Worm (Caenorhabditis elegans) whole organism, L4 larva: ENCODE measurements around the gene Y54G11A.1.
A peak's percentile ranks its signal among the peaks of the same experiment; 100 is the strongest.
"Not testable (repeated sequence)": the region's sequence is repeated elsewhere in the genome, so short reads cannot be mapped to it uniquely, and the experiment has no call there.

Source experiments
- F26F4.8 ChIP-seq: fragments of 200-800 bp; sonication (Bioruptor generic); conservative IDR thresholded peaks from 2 replicates; pipeline ENCODE4 v1.3.6; 2022; ENCODE audit warnings: missing genetic modification characterization, missing compliant biosample characterization
- F49E8.2 ChIP-seq: sonication (generic microtip); optimal IDR thresholded peaks from 2 replicates; lab custom pipeline; 2016; ENCODE audit warnings: missing compliant biosample characterization, mild to moderate bottlenecking, missing genetic modification characterization, borderline replicate concordance
- R02D3.7 ChIP-seq: fragments of 150-350 bp; sonication (generic microtip); optimal IDR thresholded peaks from 3 replicates; lab custom pipeline; 2014; ENCODE audit warnings: missing biosample characterization, missing genetic modification characterization
- Y105C5A.15 ChIP-seq: fragments of 200-800 bp; sonication (Bioruptor generic); IDR thresholded peaks from 2 replicates; pipeline ENCODE4 v1.3.6; 2022; ENCODE audit warnings: missing genetic modification characterization, missing compliant biosample characterization
- Y5F2A.4 ChIP-seq: fragments of 200-800 bp; sonication (Bioruptor generic); optimal IDR thresholded peaks from 2 replicates; lab custom pipeline; 2018; ENCODE audit warnings: mild to moderate bottlenecking, missing genetic modification characterization, missing compliant biosample characterization
- ZK337.2 ChIP-seq: fragments of 200-800 bp; sonication (Bioruptor generic); IDR thresholded peaks from 2 replicates; pipeline ENCODE4 v1.3.6; 2022; ENCODE audit warnings: missing genetic modification reagents, missing genetic modification characterization, missing compliant biosample characterization
- aha-1 ChIP-seq: fragments of 150-350 bp; peaks from one replicate; lab custom pipeline; 2014; ENCODE audit warnings: missing biosample characterization, missing genetic modification characterization
- aly-2 ChIP-seq: sonication (generic microtip); optimal IDR thresholded peaks from 2 replicates; lab custom pipeline; 2018; ENCODE audit warnings: missing biosample characterization, missing genetic modification characterization
- ceh-28 ChIP-seq: fragments of 150-350 bp; optimal IDR thresholded peaks from 2 replicates; lab custom pipeline; 2014; ENCODE audit warnings: missing biosample characterization, missing genetic modification reagents, missing genetic modification characterization
- ceh-44 ChIP-seq: fragments of 200-800 bp; sonication (Bioruptor generic); IDR thresholded peaks from 2 replicates; pipeline ENCODE4 v1.3.6; 2022; ENCODE audit warnings: missing genetic modification reagents, missing genetic modification characterization, missing compliant biosample characterization
- ctbp-1 ChIP-seq: fragments of 200-800 bp; sonication (Bioruptor generic); IDR thresholded peaks from 2 replicates; pipeline ENCODE4 v1.3.6; 2022; ENCODE audit warnings: missing genetic modification reagents, missing genetic modification characterization, missing compliant biosample characterization
- daf-12 ChIP-seq: fragments of 150-350 bp; optimal IDR thresholded peaks from 2 replicates; lab custom pipeline; 2014; ENCODE audit warnings: missing biosample characterization, missing genetic modification reagents, missing genetic modification characterization
- dmd-8 ChIP-seq: fragments of 200-800 bp; sonication (Bioruptor generic); IDR thresholded peaks from 2 replicates; pipeline ENCODE4 v1.3.6; 2022; ENCODE audit warnings: missing genetic modification characterization, missing compliant biosample characterization
- dve-1 ChIP-seq: sonication (generic microtip); optimal IDR thresholded peaks from 2 replicates; lab custom pipeline; 2017; ENCODE audit warnings: antibody characterized with exemption, mild to moderate bottlenecking, missing genetic modification characterization, missing compliant biosample characterization; ENCODE audit not compliant: insufficient read depth
- fkh-10 ChIP-seq: fragments of 150-350 bp; optimal IDR thresholded peaks from 2 replicates; lab custom pipeline; 2014; ENCODE audit warnings: missing biosample characterization, missing genetic modification reagents, missing genetic modification characterization
- lin-1 ChIP-seq: fragments of 200-800 bp; sonication (Bioruptor generic); IDR thresholded peaks from 2 replicates; pipeline ENCODE4 v1.3.6; 2022; ENCODE audit warnings: missing genetic modification reagents, missing genetic modification characterization, missing compliant biosample characterization
- lin-13 ChIP-seq: fragments of 150-350 bp; optimal IDR thresholded peaks from 2 replicates; lab custom pipeline; 2014; ENCODE audit warnings: missing biosample characterization, missing genetic modification reagents, missing genetic modification characterization
- lin-15B ChIP-seq: fragments of 150-350 bp; sonication (generic microtip); optimal IDR thresholded peaks from 3 replicates; lab custom pipeline; 2014; ENCODE audit warnings: missing biosample characterization, missing genetic modification characterization
- lin-29 ChIP-seq: fragments of 200-800 bp; sonication (Bioruptor generic); IDR thresholded peaks from 2 replicates; pipeline ENCODE4 v1.3.6; 2022; ENCODE audit warnings: missing genetic modification reagents, missing genetic modification characterization, missing compliant biosample characterization
- lin-39 ChIP-seq: fragments of 150-350 bp; optimal IDR thresholded peaks from 2 replicates; lab custom pipeline; 2014; ENCODE audit warnings: missing biosample characterization, missing genetic modification reagents, missing genetic modification characterization
- lir-3 ChIP-seq: sonication (generic microtip); optimal IDR thresholded peaks from 2 replicates; lab custom pipeline; 2016; ENCODE audit warnings: mild to moderate bottlenecking, missing genetic modification characterization, missing compliant biosample characterization
- lsy-2 ChIP-seq, 2 experiments: fragments of 150-350 bp in 1 of 2; sonication (generic microtip) in 1 of 2; optimal IDR thresholded peaks; 2 replicates each; lab custom pipeline; 2014 to 2017; ENCODE audit warnings: missing biosample characterization in 2 of 2, missing genetic modification characterization in 2 of 2
- mdl-1 ChIP-seq, 2 experiments: fragments of 150-350 bp in 1 of 2; sonication (generic microtip) in 1 of 2; optimal IDR thresholded peaks; 2 replicates each; lab custom pipeline; 2014 to 2017; ENCODE audit warnings: missing biosample characterization in 2 of 2, missing genetic modification characterization in 2 of 2
- mdt-29 ChIP-seq: fragments of 200-800 bp; sonication (Bioruptor generic); IDR thresholded peaks from 2 replicates; pipeline ENCODE4 v1.3.6; 2022; ENCODE audit warnings: missing genetic modification reagents, missing genetic modification characterization, missing compliant biosample characterization
- mep-1 ChIP-seq: fragments of 150-350 bp; sonication (generic microtip); optimal IDR thresholded peaks from 3 replicates; lab custom pipeline; 2014; ENCODE audit warnings: missing biosample characterization, missing genetic modification characterization
- nhr-10 ChIP-seq: fragments of 150-350 bp; optimal IDR thresholded peaks from 2 replicates; lab custom pipeline; 2014; ENCODE audit warnings: missing biosample characterization, missing genetic modification characterization
- nhr-102 ChIP-seq: sonication (generic microtip); optimal IDR thresholded peaks from 2 replicates; lab custom pipeline; 2016; ENCODE audit warnings: mild to moderate bottlenecking, missing genetic modification characterization, moderate library complexity, missing compliant biosample characterization
- nhr-11 ChIP-seq: fragments of 150-350 bp; optimal IDR thresholded peaks from 2 replicates; lab custom pipeline; 2014; ENCODE audit warnings: missing biosample characterization, missing genetic modification characterization
- nhr-111 ChIP-seq: fragments of 200-800 bp; sonication (Bioruptor generic); optimal IDR thresholded peaks from 2 replicates; lab custom pipeline; 2018; ENCODE audit warnings: mild to moderate bottlenecking, missing genetic modification characterization, missing compliant biosample characterization
- nhr-237 ChIP-seq: sonication (generic microtip); optimal IDR thresholded peaks from 2 replicates; lab custom pipeline; 2017; ENCODE audit warnings: missing biosample characterization, missing genetic modification characterization
- nhr-25 ChIP-seq: sonication (generic microtip); optimal IDR thresholded peaks from 2 replicates; lab custom pipeline; 2017; ENCODE audit warnings: missing genetic modification characterization, mild to moderate bottlenecking, missing compliant biosample characterization, antibody characterized with exemption, moderate library complexity, borderline replicate concordance; ENCODE audit not compliant: insufficient read depth
- nhr-77 ChIP-seq: fragments of 150-350 bp; optimal IDR thresholded peaks from 2 replicates; lab custom pipeline; 2014; ENCODE audit warnings: missing biosample characterization, missing genetic modification characterization
- skn-1 ChIP-seq: fragments of 150-350 bp; optimal IDR thresholded peaks from 2 replicates; lab custom pipeline; 2014; ENCODE audit warnings: missing biosample characterization, missing genetic modification characterization
- snpc-4 ChIP-seq: fragments of 150-350 bp; optimal IDR thresholded peaks from 2 replicates; lab custom pipeline; 2014; ENCODE audit warnings: missing biosample characterization, missing genetic modification characterization
- tra-1 ChIP-seq: fragments of 200-800 bp; sonication (Bioruptor generic); IDR thresholded peaks from 2 replicates; pipeline ENCODE4 v1.3.6; 2022; ENCODE audit warnings: missing genetic modification reagents, missing genetic modification characterization, missing compliant biosample characterization
- unc-130 ChIP-seq: sonication (generic microtip); optimal IDR thresholded peaks from 2 replicates; lab custom pipeline; 2016; ENCODE audit warnings: missing genetic modification reagents, missing genetic modification characterization, missing compliant biosample characterization
- unc-39 ChIP-seq: sonication (generic microtip); optimal IDR thresholded peaks from 2 replicates; lab custom pipeline; 2017; ENCODE audit warnings: missing biosample characterization, missing genetic modification characterization
- unc-62 ChIP-seq, 3 experiments: fragments of 150-350 bp in 1 of 3; sonication (generic microtip); optimal IDR thresholded peaks in 2 of 3; peaks in 1 of 3; 1 replicate in 1 of 3; 2 replicates in 2 of 3; lab custom pipeline; 2014 to 2017; ENCODE audit warnings: missing biosample characterization in 3 of 3, missing genetic modification characterization in 3 of 3, missing genetic modification reagents in 3 of 3, missing genotype in 1 of 3
- zag-1 ChIP-seq: fragments of 150-350 bp; optimal IDR thresholded peaks from 2 replicates; lab custom pipeline; 2014; ENCODE audit warnings: missing biosample characterization, missing genetic modification characterization
- zip-11 ChIP-seq: fragments of 200-800 bp; sonication (Bioruptor generic); IDR thresholded peaks from 2 replicates; pipeline ENCODE4 v1.3.6; 2022; ENCODE audit warnings: missing genetic modification characterization, missing compliant biosample characterization
- ztf-7 ChIP-seq: fragments of 150-350 bp; optimal IDR thresholded peaks from 2 replicates; lab custom pipeline; 2014; ENCODE audit warnings: missing biosample characterization, missing genetic modification characterization

Gene Y54G11A.1

ce11 chrII:14310729-14311388 is 41.9 kb upstream of the Y54G11A.1 start, which contains the start of gene ctl-3:
Gene ctl-3, minus strand, starts transcription at chrII:14310779.
- no peak for TF ChIP-seq unc-62 (GFP tag; optimal IDR thresholded peaks at IDR 0.05 in 1 of 2; lab: Kevin White, UChicago)
- TF ChIP-seq unc-62 (tag; optimal IDR thresholded peaks at IDR 0.05; lab: Kevin White, UChicago): no peak
- no peak for TF ChIP-seq dmd-8 (GFP tag; lab: Robert Waterston, UW)
- no peak for TF ChIP-seq lir-3 (tag; lab: Kevin White, UChicago)
- TF ChIP-seq nhr-10 (tag; lab: Kevin White, UChicago): no peak
- no peak for TF ChIP-seq lin-15B
- no peak for TF ChIP-seq unc-130
- TF ChIP-seq unc-39 (tag; lab: Kevin White, UChicago): no peak
- no peak for TF ChIP-seq zip-11 (GFP tag; lab: Robert Waterston, UW)
- TF ChIP-seq ctbp-1: no peak
- TF ChIP-seq nhr-111: no peak
- no peak for TF ChIP-seq zag-1 (tag; lab: Kevin White, UChicago)
- no peak for TF ChIP-seq lin-39 (tag; lab: Kevin White, UChicago)
- TF ChIP-seq F49E8.2: no peak
- no peak for TF ChIP-seq ceh-28 (tag; lab: Kevin White, UChicago)
- TF ChIP-seq nhr-77 (tag; lab: Kevin White, UChicago): no peak
- no peak for TF ChIP-seq aly-2 (tag; lab: Kevin White, UChicago)
- no peak for TF ChIP-seq lin-13 (GFP tag; lab: Kevin White, UChicago)
- no peak for TF ChIP-seq R02D3.7
- TF ChIP-seq skn-1: no peak

- not testable (repeated sequence) for TF ChIP-seq tra-1 (GFP tag; lab: Robert Waterston, UW); Y5F2A.4 (GFP tag; lab: Kevin White, UChicago); nhr-11
Measured at ce11 chrII:14306160-14306559, 37.2 kb upstream of the Y54G11A.1 start, which contains the start of gene ctl-1. Gene ctl-1, minus strand, starts transcription at chrII:14306260.

DNA sequence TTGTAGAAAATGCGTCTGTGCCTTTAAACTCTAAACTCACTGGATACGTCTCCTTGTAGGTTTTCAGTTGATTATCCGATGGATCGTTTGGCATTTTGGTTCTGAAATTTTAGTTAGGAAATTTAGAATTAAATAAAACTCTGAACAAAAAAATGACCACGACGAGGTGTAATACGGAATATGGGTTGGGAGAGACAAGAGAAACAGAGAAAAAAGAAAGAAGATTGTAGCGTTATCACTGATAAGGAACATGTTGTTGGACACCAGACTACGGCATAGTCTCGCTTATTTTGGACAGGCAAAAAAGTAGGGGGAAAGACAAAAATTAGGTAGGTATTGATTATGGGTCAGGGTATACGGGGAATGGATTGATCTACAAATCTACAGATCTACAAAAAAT is 32.9 kb upstream of the Y54G11A.1 start, which contains the start of gene ctl-2:
Gene ctl-2, minus strand, starts transcription at position 101 of the 400 bp plus-strand sequence.
- not testable (repeated sequence) for TF ChIP-seq F26F4.8, lin-29, lin-1 (GFP tag; lab: Robert Waterston, UW)

ce11 chrII:14299254-14299759 is 30.3 kb upstream of the Y54G11A.1 start:
- TF ChIP-seq ceh-44 (no peak), mdt-29 (0 out of 2 replicates have a peak, but pooled peaks have one; percentile 50), mep-1 (tag; lab: Kevin White, UChicago) (peak; percentile 10), aha-1 (tag; lab: Kevin White, UChicago) (peak; percentile 69), nhr-102 (tag; lab: Kevin White, UChicago) (peak; percentile 55)
- TF ChIP-seq, all 104 proteins: peak for 4

ce11 chrII:14297050-14297449 is 28.1 kb upstream of the Y54G11A.1 start, which contains the start of gene Y54G11A.7:
Gene Y54G11A.7, plus strand, starts transcription at chrII:14297305.
- peak; percentile 58 for TF ChIP-seq ztf-7 (tag; lab: Kevin White, UChicago)
- 0 out of 2 replicates have a peak, but pooled peaks have one; percentile 28 for TF ChIP-seq F26F4.8 (GFP tag; lab: Robert Waterston, UW)
- peak; percentile 4 for TF ChIP-seq aha-1 (tag; lab: Kevin White, UChicago)

DNA sequence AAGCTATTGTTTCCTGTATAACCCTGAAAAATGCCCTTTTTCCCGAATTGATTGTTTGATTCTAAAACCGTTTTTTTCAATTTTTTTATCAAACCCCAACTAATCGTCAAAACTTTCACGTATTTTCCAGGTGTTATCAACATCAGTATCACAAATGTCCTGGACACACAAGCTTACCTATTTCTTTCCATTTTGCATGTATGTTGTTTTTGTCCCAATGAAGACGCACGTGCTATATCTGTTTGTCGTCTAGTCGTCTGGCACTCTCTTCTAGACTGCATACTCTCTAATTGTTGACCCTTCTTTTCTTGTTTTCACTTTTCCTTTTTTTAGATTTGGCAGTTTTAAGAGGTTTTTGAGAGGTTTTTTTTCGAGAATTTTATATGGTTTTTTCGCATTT is 27.3 kb upstream of the Y54G11A.1 start:
- no peak for TF ChIP-seq nhr-10 (tag; lab: Kevin White, UChicago)
- TF ChIP-seq Y105C5A.15 (GFP tag; lab: Robert Waterston, UW): no peak
- no peak for TF ChIP-seq daf-12
- TF ChIP-seq dmd-8 (GFP tag; lab: Robert Waterston, UW): no peak
- TF ChIP-seq snpc-4 (tag; lab: Kevin White, UChicago): no peak
- TF ChIP-seq mep-1 (tag; lab: Kevin White, UChicago): peak; percentile 51
- TF ChIP-seq lin-1 (GFP tag; lab: Robert Waterston, UW): no peak
- peak in 1 of 2 experiments; percentile 68 for TF ChIP-seq lsy-2 (tag; optimal IDR thresholded peaks at IDR 0.05; lab: Kevin White, UChicago)
- TF ChIP-seq nhr-25: no peak
- TF ChIP-seq mdl-1 (tag; optimal IDR thresholded peaks at IDR 0.05; lab: Kevin White, UChicago): peak; percentile 83 to 98
- TF ChIP-seq ZK337.2: no peak
- TF ChIP-seq fkh-10: no peak
- TF ChIP-seq nhr-237: no peak
- TF ChIP-seq dve-1 (tag; lab: Kevin White, UChicago): peak; percentile 92
